Worm (Caenorhabditis elegans) whole organism, young adult: ENCODE results near the gene R03H10.1.
A peak's percentile ranks its signal among the peaks of the same experiment; 100 is the strongest.

Experiments
- B0035.1 ChIP-seq: sonication (generic microtip); optimal IDR thresholded peaks from 2 replicates; lab custom pipeline; 2016; ENCODE audit warnings: missing genetic modification characterization, mild to moderate bottlenecking, missing compliant biosample characterization, missing genotype, missing genetic modification reagents
- B0261.1 ChIP-seq: sonication (generic microtip); optimal IDR thresholded peaks from 2 replicates; lab custom pipeline; 2016; ENCODE audit warnings: mild to moderate bottlenecking, missing genetic modification characterization, moderate library complexity, missing compliant biosample characterization
- B0336.3 ChIP-seq: fragments of 200-800 bp; sonication (Bioruptor generic); IDR thresholded peaks from 2 replicates; pipeline ENCODE4 v1.3.6; 2022; ENCODE audit warnings: missing genetic modification characterization, missing compliant biosample characterization
- C06A6.2 ChIP-seq: fragments of 200-800 bp; sonication (Bioruptor generic); conservative IDR thresholded peaks from 2 replicates; pipeline ENCODE4 v1.3.6; 2022; ENCODE audit warnings: missing genetic modification characterization, missing compliant biosample characterization
- C17E4.6 ChIP-seq: fragments of 200-800 bp; sonication (Bioruptor generic); IDR thresholded peaks from 2 replicates; pipeline ENCODE4 v1.3.6; 2022; ENCODE audit warnings: missing genetic modification reagents, missing genetic modification characterization, missing compliant biosample characterization
- F10E7.11 ChIP-seq: sonication (generic microtip); optimal IDR thresholded peaks from 2 replicates; lab custom pipeline; 2017; ENCODE audit warnings: mild to moderate bottlenecking, missing genetic modification characterization, moderate library complexity, missing compliant biosample characterization
- F39B2.1 ChIP-seq: fragments of 200-800 bp; sonication (Bioruptor generic); IDR thresholded peaks from 2 replicates; pipeline ENCODE4 v1.3.6; 2022; ENCODE audit warnings: missing genetic modification reagents, missing genetic modification characterization, missing compliant biosample characterization
- F55B11.4 ChIP-seq: sonication (generic microtip); optimal IDR thresholded peaks from 2 replicates; lab custom pipeline; 2016; ENCODE audit warnings: missing compliant biosample characterization, missing genetic modification characterization, borderline replicate concordance; ENCODE audit not compliant: insufficient read depth
- K12H6.12 ChIP-seq: fragments of 200-800 bp; sonication (Bioruptor generic); optimal IDR thresholded peaks from 2 replicates; lab custom pipeline; 2018; ENCODE audit warnings: mild to moderate bottlenecking, missing genetic modification characterization, missing compliant biosample characterization
- Y56A3A.18 ChIP-seq: fragments of 200-800 bp; sonication (Bioruptor generic); IDR thresholded peaks from 2 replicates; pipeline ENCODE4 v1.3.6; 2022; ENCODE audit warnings: missing genetic modification reagents, missing genetic modification characterization, missing compliant biosample characterization
- aptf-3 ChIP-seq: fragments of 200-800 bp; sonication (Bioruptor generic); IDR thresholded peaks from 2 replicates; pipeline ENCODE4 v1.3.6; 2022; ENCODE audit warnings: missing genetic modification characterization, missing compliant biosample characterization
- atf-7 ChIP-seq: sonication (generic microtip); optimal IDR thresholded peaks from 2 replicates; lab custom pipeline; 2017; ENCODE audit warnings: mild to moderate bottlenecking, missing genetic modification characterization, missing compliant biosample characterization
- cebp-1 ChIP-seq, 2 experiments: fragments of 200-800 bp in 1 of 2; sonication (Bioruptor generic) in 1 of 2; sonication (generic microtip) in 1 of 2; IDR thresholded peaks in 1 of 2; optimal IDR thresholded peaks in 1 of 2; 2 replicates each; pipeline versions ENCODE4 v1.3.6 to Lab custom; 2017 to 2022; ENCODE audit warnings: missing compliant biosample characterization in 2 of 2, missing genetic modification characterization in 2 of 2, mild to moderate bottlenecking in 1 of 2, missing genetic modification reagents in 1 of 2, moderate library complexity in 1 of 2
- ceh-27 ChIP-seq: fragments of 200-800 bp; sonication (Bioruptor generic); optimal IDR thresholded peaks from 2 replicates; lab custom pipeline; 2018; ENCODE audit warnings: mild to moderate bottlenecking, missing genetic modification characterization, moderate library complexity, missing compliant biosample characterization
- ceh-40 ChIP-seq: fragments of 200-800 bp; sonication (Bioruptor generic); IDR thresholded peaks from 2 replicates; pipeline ENCODE4 v1.3.6; 2022; ENCODE audit warnings: missing genetic modification characterization, missing compliant biosample characterization
- egrh-3 ChIP-seq: fragments of 200-800 bp; sonication (Bioruptor generic); IDR thresholded peaks from 2 replicates; pipeline ENCODE4 v1.3.6; 2022; ENCODE audit warnings: missing genetic modification reagents, missing genetic modification characterization, missing compliant biosample characterization
- ekl-4 ChIP-seq: fragments of 200-800 bp; sonication (Bioruptor generic); IDR thresholded peaks from 2 replicates; pipeline ENCODE4 v1.3.6; 2022; ENCODE audit warnings: missing genetic modification reagents, missing genetic modification characterization, missing compliant biosample characterization
- gei-17 ChIP-seq: fragments of 200-800 bp; sonication (Bioruptor generic); optimal IDR thresholded peaks from 2 replicates; lab custom pipeline; 2018; ENCODE audit warnings: mild to moderate bottlenecking, missing genetic modification characterization, missing compliant biosample characterization
- him-1 ChIP-seq: sonication (generic microtip); optimal IDR thresholded peaks from 2 replicates; lab custom pipeline; 2016; ENCODE audit warnings: missing genotype, missing genetic modification reagents, missing genetic modification characterization, missing compliant biosample characterization
- hlh-12 ChIP-seq: sonication (generic microtip); optimal IDR thresholded peaks from 2 replicates; lab custom pipeline; 2016; ENCODE audit warnings: missing genetic modification characterization, missing compliant biosample characterization
- hlh-26 ChIP-seq: fragments of 200-800 bp; sonication (Bioruptor generic); conservative IDR thresholded peaks from 2 replicates; pipeline ENCODE4 v1.3.6; 2022; ENCODE audit warnings: missing genetic modification reagents, missing genetic modification characterization, missing compliant biosample characterization
- hmg-1.2 ChIP-seq: fragments of 200-800 bp; sonication (Bioruptor generic); IDR thresholded peaks from 2 replicates; pipeline ENCODE4 v1.3.6; 2022; ENCODE audit warnings: missing genetic modification reagents, missing genetic modification characterization, missing compliant biosample characterization
- let-526 ChIP-seq: fragments of 200-800 bp; sonication (Bioruptor generic); IDR thresholded peaks from 2 replicates; pipeline ENCODE4 v1.3.6; 2022; ENCODE audit warnings: missing genetic modification reagents, missing genetic modification characterization, missing compliant biosample characterization
- lin-40 ChIP-seq: sonication (generic microtip); optimal IDR thresholded peaks from 2 replicates; lab custom pipeline; 2016; ENCODE audit warnings: missing genetic modification characterization, mild to moderate bottlenecking, missing compliant biosample characterization, missing genotype, missing genetic modification reagents
- lir-1 ChIP-seq: fragments of 200-800 bp; sonication (Bioruptor generic); conservative IDR thresholded peaks from 2 replicates; pipeline ENCODE4 v1.3.6; 2022; ENCODE audit warnings: missing genetic modification reagents, missing genetic modification characterization, missing compliant biosample characterization
- madf-3 ChIP-seq: fragments of 200-800 bp; sonication (Bioruptor generic); IDR thresholded peaks from 2 replicates; pipeline ENCODE4 v1.3.6; 2022; ENCODE audit warnings: missing genetic modification reagents, missing genetic modification characterization, missing compliant biosample characterization
- mcd-1 ChIP-seq: fragments of 200-800 bp; sonication (Bioruptor generic); IDR thresholded peaks from 2 replicates; pipeline ENCODE4 v1.3.6; 2022; ENCODE audit warnings: missing genetic modification reagents, missing genetic modification characterization, missing compliant biosample characterization
- mel-28 ChIP-seq: sonication (generic microtip); optimal IDR thresholded peaks from 2 replicates; lab custom pipeline; 2016; ENCODE audit warnings: borderline replicate concordance, mild to moderate bottlenecking, missing genetic modification characterization, missing compliant biosample characterization
- mes-4 ChIP-seq: sonication (generic microtip); optimal IDR thresholded peaks from 2 replicates; lab custom pipeline; 2016; ENCODE audit warnings: missing genotype, missing genetic modification characterization, missing compliant biosample characterization
- pbrm-1 ChIP-seq: fragments of 200-800 bp; sonication (Bioruptor generic); IDR thresholded peaks from 2 replicates; pipeline ENCODE4 v1.3.6; 2022; ENCODE audit warnings: missing genetic modification reagents, missing genetic modification characterization, missing compliant biosample characterization
- rcor-1 ChIP-seq: fragments of 200-800 bp; sonication (Bioruptor generic); IDR thresholded peaks from 2 replicates; pipeline ENCODE4 v1.3.6; 2022; ENCODE audit warnings: missing genetic modification reagents, missing genetic modification characterization, missing compliant biosample characterization
- repo-1 ChIP-seq: sonication (generic microtip); optimal IDR thresholded peaks from 2 replicates; lab custom pipeline; 2017; ENCODE audit warnings: mild to moderate bottlenecking, missing genetic modification characterization, missing compliant biosample characterization
- sdz-38 ChIP-seq: sonication (generic microtip); optimal IDR thresholded peaks from 2 replicates; lab custom pipeline; 2016; ENCODE audit warnings: missing genotype, missing genetic modification characterization, missing compliant biosample characterization
- sea-2 ChIP-seq: fragments of 200-800 bp; sonication (Bioruptor generic); IDR thresholded peaks from 2 replicates; pipeline ENCODE4 v1.3.6; 2022; ENCODE audit warnings: missing genetic modification characterization, missing compliant biosample characterization
- snpc-3.4 ChIP-seq: sonication (generic microtip); optimal IDR thresholded peaks from 2 replicates; lab custom pipeline; 2017; ENCODE audit warnings: missing genetic modification characterization, mild to moderate bottlenecking, missing compliant biosample characterization, antibody characterized with exemption, moderate library complexity, missing genotype, missing genetic modification reagents
- ztf-26 ChIP-seq: sonication (generic microtip); optimal IDR thresholded peaks from 2 replicates; lab custom pipeline; 2017; ENCODE audit warnings: missing genetic modification characterization, missing compliant biosample characterization

The R03H10.1 gene

DNA sequence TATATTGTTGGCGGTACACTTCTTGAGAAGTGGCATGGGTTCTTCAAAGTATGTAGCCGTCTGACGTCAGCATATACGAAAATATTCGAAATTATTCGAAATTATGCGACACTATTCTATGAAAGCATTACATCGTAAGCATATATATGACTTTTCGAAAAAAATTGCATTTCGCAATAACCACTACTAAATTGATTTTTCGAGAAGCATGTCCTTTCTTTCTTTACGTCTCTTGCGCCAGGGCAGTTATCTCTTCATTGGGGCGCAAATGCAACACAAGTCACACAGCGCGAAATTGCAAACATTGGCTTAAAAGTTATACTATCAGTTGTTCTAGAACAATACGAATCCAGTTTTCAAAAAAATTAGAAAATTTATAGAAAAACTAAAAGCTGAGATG is 6.2 kb upstream of the R03H10.1 start:
- no peak for TF ChIP-seq atf-7 (tag; lab: Kevin White, UChicago)
- peak; percentile 52; the same call in 1 of the 2 replicates for TF ChIP-seq cebp-1 (GFP tag; IDR thresholded peaks at IDR 0.05; lab: Robert Waterston, UW)
- TF ChIP-seq cebp-1 (tag; optimal IDR thresholded peaks at IDR 0.05; lab: Kevin White, UChicago), result peak; percentile 86

DNA sequence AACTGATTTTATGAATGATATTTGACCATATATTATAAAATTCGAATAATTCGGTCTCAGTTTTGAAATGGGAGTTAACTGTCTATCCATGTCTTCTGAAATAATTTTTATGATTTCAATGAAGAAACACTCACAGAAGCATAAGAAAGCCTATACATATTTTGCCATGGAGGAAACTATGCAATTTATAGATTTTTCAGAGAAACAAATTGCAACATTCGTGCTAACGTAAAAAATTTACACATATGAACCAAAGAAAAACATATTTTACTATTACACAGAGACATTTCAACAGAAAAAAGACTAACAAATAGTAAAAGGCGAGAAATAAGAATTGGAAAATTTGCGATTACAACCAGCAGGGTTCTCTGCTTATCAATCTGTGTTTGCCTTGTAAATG is 1.2 kb upstream of the R03H10.1 start, which contains the start of gene R03H10.7:
Gene R03H10.7, minus strand, starts transcription at position 101 of the 400 bp plus-strand sequence.
- TF ChIP-seq Y56A3A.18 (no peak), ekl-4 (GFP tag; lab: Robert Waterston, UW) (no peak), K12H6.12 (no peak), ztf-26 (tag; lab: Kevin White, UChicago) (no peak), aptf-3 (GFP tag; lab: Robert Waterston, UW) (no peak), sea-2 (GFP tag; lab: Robert Waterston, UW) (no peak), F39B2.1 (GFP tag; lab: Robert Waterston, UW) (no peak), hlh-12 (tag; lab: Kevin White, UChicago) (no peak), ceh-27 (no peak), C06A6.2 (GFP tag; lab: Robert Waterston, UW) (no peak), lir-1 (no peak), rcor-1 (GFP tag; lab: Robert Waterston, UW) (no peak), mel-28 (no peak), C17E4.6 (no peak), gei-17 (GFP tag; lab: Kevin White, UChicago) (no peak), atf-7 (tag; lab: Kevin White, UChicago) (no peak), him-1 (tag; lab: Kevin White, UChicago) (no peak)

DNA sequence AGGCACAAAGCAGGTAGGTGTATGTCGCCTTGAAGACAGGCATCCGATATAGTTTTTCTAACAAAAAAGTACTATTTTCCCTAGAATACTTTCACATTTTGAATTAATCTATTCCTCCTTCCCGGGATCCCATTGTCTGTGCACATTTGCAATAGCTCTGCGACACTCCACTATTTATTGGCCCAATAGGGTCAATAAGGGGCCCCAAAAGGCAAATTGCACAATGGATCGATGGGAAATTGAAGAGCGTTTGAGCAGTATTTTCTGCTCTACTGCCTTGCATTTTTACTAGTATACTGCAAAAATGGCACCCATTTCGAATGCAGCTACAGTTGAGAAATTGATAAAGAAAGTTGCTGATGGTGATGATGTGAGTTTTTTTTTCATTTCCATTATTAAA is 2.3 kb downstream of the R03H10.1 start, which contains the start of gene R03H10.11:
Gene R03H10.11, plus strand, starts transcription at position 301 of the 400 bp plus-strand sequence.
- no peak for TF ChIP-seq rcor-1 (GFP tag; lab: Robert Waterston, UW)
- no peak for TF ChIP-seq ztf-26 (tag; lab: Kevin White, UChicago)
- no peak for TF ChIP-seq F10E7.11 (tag; lab: Kevin White, UChicago)
- TF ChIP-seq pbrm-1, result no peak

DNA sequence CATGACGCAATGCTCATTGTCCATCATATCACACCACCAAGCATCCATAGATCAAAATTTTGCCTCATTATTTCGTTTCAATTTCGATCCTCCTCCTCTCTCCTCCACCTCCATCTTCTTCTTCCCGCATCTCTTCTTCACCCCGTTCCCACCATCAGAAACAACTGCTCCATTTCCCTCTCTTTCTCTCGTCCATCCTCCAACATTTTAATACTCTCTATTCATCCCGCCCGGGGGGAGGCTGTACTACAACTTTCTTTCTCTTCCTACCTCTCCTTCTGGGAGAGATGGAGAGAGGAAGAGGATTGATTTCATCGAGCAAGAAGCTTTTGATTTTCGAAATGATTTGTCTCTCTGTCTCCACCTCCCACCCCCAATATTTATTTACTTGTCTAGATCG is 3.9 kb downstream of the R03H10.1 start:
- no peak for TF ChIP-seq F55B11.4 (tag; lab: Kevin White, UChicago)
- TF ChIP-seq sdz-38, result no peak
- TF ChIP-seq cebp-1 (GFP tag; IDR thresholded peaks at IDR 0.05; lab: Robert Waterston, UW), result no peak
- TF ChIP-seq cebp-1 (tag; optimal IDR thresholded peaks at IDR 0.05; lab: Kevin White, UChicago), result no peak
- TF ChIP-seq hmg-1.2 (GFP tag; lab: Robert Waterston, UW), result no peak
- TF ChIP-seq ceh-40, result no peak
- TF ChIP-seq hlh-26, result no peak
- TF ChIP-seq let-526, result no peak
- no peak for TF ChIP-seq lin-40
- TF ChIP-seq B0261.1 (tag; lab: Kevin White, UChicago), result no peak
- no peak for TF ChIP-seq snpc-3.4 (tag; lab: Kevin White, UChicago)
- no peak for TF ChIP-seq repo-1 (tag; lab: Kevin White, UChicago)
- TF ChIP-seq B0035.1 (tag; lab: Kevin White, UChicago), result no peak
- TF ChIP-seq egrh-3 (GFP tag; lab: Robert Waterston, UW), result no peak
- TF ChIP-seq B0336.3, result no peak
- no peak for TF ChIP-seq mes-4 (tag; lab: Kevin White, UChicago)
- TF ChIP-seq madf-3 (GFP tag; lab: Robert Waterston, UW), result no peak
- TF ChIP-seq atf-7 (tag; lab: Kevin White, UChicago), result no peak
- no peak for TF ChIP-seq mcd-1 (GFP tag; lab: Robert Waterston, UW)
